Worm (Caenorhabditis elegans) whole organism, L1 larva: ENCODE results near the gene fshr-1.

Source experiments
- C16A3.4 ChIP-seq: fragments of 150-350 bp; optimal IDR thresholded peaks from 2 replicates; lab custom pipeline; 2014; ENCODE audit warnings: missing biosample characterization, missing genetic modification characterization
- F16B12.6 ChIP-seq: fragments of 150-350 bp; optimal IDR thresholded peaks from 2 replicates; lab custom pipeline; 2014; ENCODE audit warnings: missing biosample characterization, missing genetic modification characterization
- ama-1 ChIP-seq: fragments of 150-350 bp; optimal IDR thresholded peaks from 2 replicates; lab custom pipeline; 2014
- blmp-1 ChIP-seq: fragments of 150-350 bp; optimal IDR thresholded peaks from 2 replicates; lab custom pipeline; 2014; ENCODE audit warnings: missing biosample characterization, missing genetic modification characterization
- ceh-63 ChIP-seq: fragments of 200-800 bp; sonication (Bioruptor generic); optimal IDR thresholded peaks from 2 replicates; lab custom pipeline; 2018; ENCODE audit warnings: mild to moderate bottlenecking, missing genetic modification characterization, missing compliant biosample characterization
- ceh-8 ChIP-seq: fragments of 200-800 bp; sonication (Bioruptor generic); optimal IDR thresholded peaks from 2 replicates; lab custom pipeline; 2018; ENCODE audit warnings: mild to moderate bottlenecking, missing genetic modification characterization, moderate library complexity, missing compliant biosample characterization
- ceh-82 ChIP-seq, 3 experiments: fragments of 150-350 bp in 1 of 3; sonication (generic microtip) in 2 of 3; optimal IDR thresholded peaks; 2 replicates each; lab custom pipeline; 2014 to 2017; ENCODE audit warnings: missing biosample characterization in 3 of 3, missing genetic modification characterization in 3 of 3
- ces-1 ChIP-seq: fragments of 150-350 bp; optimal IDR thresholded peaks from 2 replicates; lab custom pipeline; 2014; ENCODE audit warnings: missing biosample characterization, missing genetic modification reagents, missing genetic modification characterization
- dpl-1 ChIP-seq, 3 experiments: fragments of 150-350 bp in 2 of 3; sonication (generic microtip) in 1 of 3; optimal IDR thresholded peaks; 2 replicates each; lab custom pipeline; 2014 to 2017; ENCODE audit warnings: missing biosample characterization in 3 of 3, missing genetic modification characterization in 3 of 3, missing genetic modification reagents in 3 of 3
- dsc-1 ChIP-seq: sonication (generic microtip); optimal IDR thresholded peaks from 2 replicates; lab custom pipeline; 2016; ENCODE audit warnings: mild to moderate bottlenecking, missing genetic modification characterization, missing compliant biosample characterization
- efl-1 ChIP-seq, 4 experiments: fragments of 150-350 bp; optimal IDR thresholded peaks in 3 of 4; peaks in 1 of 4; 1 replicate in 1 of 4; 2 replicates in 3 of 4; lab custom pipeline; 2014; ENCODE audit warnings: missing biosample characterization in 2 of 4, missing genetic modification characterization in 2 of 4, missing genetic modification reagents in 2 of 4
- egl-13 ChIP-seq: sonication (generic microtip); optimal IDR thresholded peaks from 2 replicates; lab custom pipeline; 2016; ENCODE audit warnings: missing genotype, missing genetic modification reagents, missing genetic modification characterization, missing compliant biosample characterization
- egl-27 ChIP-seq, 2 experiments: fragments of 150-350 bp in 1 of 2; sonication (generic microtip); optimal IDR thresholded peaks; 3 replicates each; lab custom pipeline; 2017 to 2018; ENCODE audit warnings: missing biosample characterization in 2 of 2, missing genetic modification characterization in 2 of 2, missing genetic modification reagents in 2 of 2
- elt-2 ChIP-seq: sonication (generic microtip); optimal IDR thresholded peaks from 2 replicates; lab custom pipeline; 2016; ENCODE audit warnings: missing genetic modification characterization, mild to moderate bottlenecking, inconsistent platforms, missing compliant biosample characterization, missing genetic modification reagents
- fkh-10 ChIP-seq: sonication (generic microtip); optimal IDR thresholded peaks from 2 replicates; lab custom pipeline; 2017; ENCODE audit warnings: missing biosample characterization, missing genetic modification reagents, missing genetic modification characterization
- fkh-8 ChIP-seq: sonication (generic microtip); optimal IDR thresholded peaks from 2 replicates; lab custom pipeline; 2016; ENCODE audit warnings: mild to moderate bottlenecking, missing genetic modification characterization, missing compliant biosample characterization
- fos-1 ChIP-seq: fragments of 150-350 bp; optimal IDR thresholded peaks from 2 replicates; lab custom pipeline; 2014; ENCODE audit warnings: missing biosample characterization, missing genetic modification characterization
- grh-1 ChIP-seq: fragments of 200-800 bp; sonication (Bioruptor generic); IDR thresholded peaks from 2 replicates; pipeline ENCODE4 v1.3.6; 2022; ENCODE audit warnings: missing genetic modification reagents, missing genetic modification characterization, missing compliant biosample characterization
- hlh-4 ChIP-seq: sonication (generic microtip); optimal IDR thresholded peaks from 2 replicates; lab custom pipeline; 2016; ENCODE audit warnings: mild to moderate bottlenecking, missing genetic modification characterization, missing compliant biosample characterization
- lin-13 ChIP-seq: fragments of 150-350 bp; optimal IDR thresholded peaks from 2 replicates; lab custom pipeline; 2014; ENCODE audit warnings: missing biosample characterization, missing genetic modification reagents, missing genetic modification characterization
- lin-15B ChIP-seq: fragments of 150-350 bp; sonication (generic microtip); optimal IDR thresholded peaks from 3 replicates; lab custom pipeline; 2014; ENCODE audit warnings: missing biosample characterization, missing genetic modification characterization
- lin-35 ChIP-seq, 2 experiments: fragments of 150-350 bp; optimal IDR thresholded peaks; 2 replicates each; lab custom pipeline; 2014; ENCODE audit warnings: missing biosample characterization in 2 of 2, missing genetic modification characterization in 2 of 2, missing genetic modification reagents in 2 of 2
- lsy-2 ChIP-seq, 2 experiments: fragments of 150-350 bp; optimal IDR thresholded peaks; 2 replicates each; lab custom pipeline; 2014; ENCODE audit warnings: missing biosample characterization in 2 of 2, missing genetic modification characterization in 2 of 2
- mab-9 ChIP-seq: fragments of 200-800 bp; sonication (Bioruptor generic); IDR thresholded peaks from 2 replicates; pipeline ENCODE4 v1.3.6; 2022; ENCODE audit warnings: missing genetic modification reagents, missing genetic modification characterization, missing compliant biosample characterization
- mdl-1 ChIP-seq, 2 experiments: fragments of 150-350 bp; optimal IDR thresholded peaks; 2 replicates each; lab custom pipeline; 2014 to 2017; ENCODE audit warnings: missing biosample characterization in 2 of 2, missing genetic modification characterization in 2 of 2, inconsistent platforms in 1 of 2
- nhr-19 ChIP-seq: fragments of 200-800 bp; sonication (Bioruptor generic); conservative IDR thresholded peaks from 2 replicates; pipeline ENCODE4 v1.3.6; 2022; ENCODE audit warnings: missing genetic modification characterization, missing compliant biosample characterization
- nhr-20 ChIP-seq: sonication (generic microtip); optimal IDR thresholded peaks from 2 replicates; lab custom pipeline; 2016; ENCODE audit warnings: mild to moderate bottlenecking, missing genetic modification characterization, missing compliant biosample characterization
- nhr-237 ChIP-seq: fragments of 150-350 bp; optimal IDR thresholded peaks from 2 replicates; lab custom pipeline; 2014; ENCODE audit warnings: missing biosample characterization, missing genetic modification characterization
- nhr-71 ChIP-seq: sonication (generic microtip); optimal IDR thresholded peaks from 2 replicates; lab custom pipeline; 2016; ENCODE audit warnings: mild to moderate bottlenecking, missing genetic modification characterization, moderate library complexity, missing compliant biosample characterization
- nhr-76 ChIP-seq: sonication (generic microtip); optimal IDR thresholded peaks from 2 replicates; lab custom pipeline; 2017; ENCODE audit warnings: missing biosample characterization, missing genetic modification characterization
- nhr-84 ChIP-seq: sonication (generic microtip); optimal IDR thresholded peaks from 2 replicates; lab custom pipeline; 2017; ENCODE audit warnings: missing biosample characterization, missing genetic modification characterization
- nhr-85 ChIP-seq: sonication (generic microtip); peaks from one replicate; lab custom pipeline; 2016; ENCODE audit warnings: missing genetic modification characterization, inconsistent platforms, missing compliant biosample characterization
- nhr-90 ChIP-seq: sonication (generic microtip); optimal IDR thresholded peaks from 2 replicates; lab custom pipeline; 2016; ENCODE audit warnings: mild to moderate bottlenecking, missing genetic modification characterization, missing compliant biosample characterization; ENCODE audit not compliant: poor library complexity
- rnt-1 ChIP-seq: sonication (generic microtip); optimal IDR thresholded peaks from 2 replicates; lab custom pipeline; 2016; ENCODE audit warnings: mild to moderate bottlenecking, missing genetic modification characterization, moderate library complexity, missing compliant biosample characterization
- skn-1 ChIP-seq: fragments of 150-350 bp; optimal IDR thresholded peaks from 2 replicates; lab custom pipeline; 2014; ENCODE audit warnings: missing biosample characterization, missing genetic modification characterization
- snu-23 ChIP-seq: sonication (generic microtip); optimal IDR thresholded peaks from 2 replicates; lab custom pipeline; 2016; ENCODE audit warnings: missing genetic modification characterization, missing compliant biosample characterization
- sox-4 ChIP-seq: sonication (generic microtip); optimal IDR thresholded peaks from 2 replicates; lab custom pipeline; 2016; ENCODE audit warnings: missing genetic modification characterization, missing compliant biosample characterization
- sup-37 ChIP-seq: fragments of 200-800 bp; sonication (Bioruptor generic); optimal IDR thresholded peaks from 2 replicates; lab custom pipeline; 2018; ENCODE audit warnings: mild to moderate bottlenecking, missing genetic modification characterization, missing compliant biosample characterization
- swsn-7 ChIP-seq: sonication (generic microtip); optimal IDR thresholded peaks from 2 replicates; lab custom pipeline; 2016; ENCODE audit warnings: missing genetic modification characterization, missing compliant biosample characterization
- unc-130 ChIP-seq: fragments of 150-350 bp; optimal IDR thresholded peaks from 2 replicates; lab custom pipeline; 2017; ENCODE audit warnings: missing biosample characterization, missing genetic modification characterization, inconsistent platforms
- unc-30 ChIP-seq: sonication (generic microtip); optimal IDR thresholded peaks from 2 replicates; lab custom pipeline; 2017; ENCODE audit warnings: missing biosample characterization, missing genetic modification characterization
- unc-62 ChIP-seq: fragments of 150-350 bp; optimal IDR thresholded peaks from 2 replicates; lab custom pipeline; 2014; ENCODE audit warnings: missing biosample characterization, missing genetic modification reagents, missing genetic modification characterization
- xbp-1 ChIP-seq: sonication (generic microtip); optimal IDR thresholded peaks from 2 replicates; lab custom pipeline; 2016; ENCODE audit warnings: missing genetic modification characterization, missing compliant biosample characterization
- zag-1 ChIP-seq: fragments of 150-350 bp; optimal IDR thresholded peaks from 2 replicates; lab custom pipeline; 2014; ENCODE audit warnings: missing biosample characterization, missing genetic modification characterization

Gene fshr-1

ce11 chrV:9927381-9927780, 37.7 kb downstream of the fshr-1 start:
- TF ChIP-seq hlh-4 (tag; lab: Kevin White, UChicago) (no peak), egl-27 (tag; optimal IDR thresholded peaks at IDR 0.05; lab: Kevin White, UChicago) (no peak), efl-1 (optimal IDR thresholded peaks at IDR 0.05; lab: Kevin White, UChicago) (no peak), efl-1 (GFP tag; optimal IDR thresholded peaks at IDR 0.05 in 1 of 2; lab: Kevin White, UChicago) (peak in 1 of 2 experiments; percentile 34)
- TF ChIP-seq, all 84 proteins: peak for 1

DNA sequence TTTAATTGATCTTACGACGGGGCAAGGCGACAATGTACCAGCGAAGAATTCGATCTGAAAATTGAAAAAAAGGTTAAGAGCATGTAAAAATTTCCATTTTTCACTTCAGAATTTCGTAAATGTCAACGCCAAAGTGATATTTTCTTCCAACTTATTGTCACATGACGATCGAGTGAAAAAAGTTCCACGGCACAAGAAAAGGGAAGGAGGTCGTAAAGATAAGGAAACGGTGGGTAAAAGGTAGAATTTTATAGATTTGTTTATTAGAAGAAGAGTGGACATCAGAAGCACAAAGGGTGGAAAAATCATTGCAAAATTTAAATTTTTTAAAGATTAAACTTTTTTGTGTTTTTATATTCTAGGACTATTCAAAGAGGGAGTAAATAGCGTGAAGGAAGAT, 38.3 kb downstream of the fshr-1 start:
- no peak for TF ChIP-seq ama-1 (lab: Kevin White, UChicago)
- TF ChIP-seq lin-35 (GFP tag; optimal IDR thresholded peaks at IDR 0.05; lab: Kevin White, UChicago), result peak in 1 of 2 experiments; percentile 28
- TF ChIP-seq ces-1 (GFP tag; lab: Kevin White, UChicago), result no peak
- peak; percentile 73 for TF ChIP-seq elt-2 (tag; lab: Kevin White, UChicago)
- TF ChIP-seq nhr-19 (GFP tag; lab: Robert Waterston, UW), result no peak

ce11 chrV:9930612-9931065, 41.0 kb downstream of the fshr-1 start, which contains the start of the genes rmh-2 and suds-3:
Gene rmh-2, minus strand, starts transcription at chrV:9930775.
Gene suds-3, plus strand, starts transcription at chrV:9931015.
- TF ChIP-seq nhr-84 (tag; lab: Kevin White, UChicago), result no peak
- TF ChIP-seq nhr-90, result peak; percentile 7
- TF ChIP-seq elt-2 (tag; lab: Kevin White, UChicago), result no peak
- TF ChIP-seq skn-1 (tag; lab: Kevin White, UChicago), result no peak
- TF ChIP-seq ces-1 (GFP tag; lab: Kevin White, UChicago), result no peak
- no peak for TF ChIP-seq zag-1 (tag; lab: Kevin White, UChicago)
- TF ChIP-seq unc-30 (tag; lab: Kevin White, UChicago), result no peak
- TF ChIP-seq lin-15B (tag; lab: Kevin White, UChicago), result peak; percentile 39
- TF ChIP-seq unc-130 (tag; lab: Kevin White, UChicago), result peak; percentile 9
- no peak for TF ChIP-seq egl-13
- TF ChIP-seq unc-62, result no peak
- no peak for TF ChIP-seq nhr-85 (tag; lab: Kevin White, UChicago)
- TF ChIP-seq fos-1 (tag; lab: Kevin White, UChicago), result no peak
- TF ChIP-seq lin-35 (GFP tag; optimal IDR thresholded peaks at IDR 0.05; lab: Kevin White, UChicago), result peak; percentile 69 to 92
- no peak for TF ChIP-seq snu-23 (GFP tag; lab: Kevin White, UChicago)
- TF ChIP-seq ceh-63 (GFP tag; lab: Kevin White, UChicago), result no peak
- no peak for TF ChIP-seq nhr-76 (tag; lab: Kevin White, UChicago)
- no peak for TF ChIP-seq F16B12.6 (tag; lab: Kevin White, UChicago)
- peak; percentile 53 for TF ChIP-seq C16A3.4 (tag; lab: Kevin White, UChicago)
- TF ChIP-seq blmp-1 (tag; lab: Kevin White, UChicago), result peak; percentile 1
- TF ChIP-seq dsc-1 (tag; lab: Kevin White, UChicago), result peak; percentile 11
- peak; percentile 69 for TF ChIP-seq rnt-1
- no peak for TF ChIP-seq grh-1
- TF ChIP-seq lsy-2 (tag; optimal IDR thresholded peaks at IDR 0.05; lab: Kevin White, UChicago), result peak in 1 of 2 experiments; percentile 69
- TF ChIP-seq fkh-8, result no peak
- peak; percentile 20 for TF ChIP-seq swsn-7 (tag; lab: Kevin White, UChicago)
- TF ChIP-seq sup-37, result no peak
- TF ChIP-seq ceh-8, result no peak
- TF ChIP-seq nhr-71 (tag; lab: Kevin White, UChicago), result peak; percentile 50
- peak; percentile 31 for TF ChIP-seq nhr-20 (tag; lab: Kevin White, UChicago)
- TF ChIP-seq ceh-82 (tag; optimal IDR thresholded peaks at IDR 0.05; lab: Kevin White, UChicago), result peak in 1 of 3 experiments; percentile 9
- TF ChIP-seq nhr-237, result no peak
- TF ChIP-seq sox-4 (tag; lab: Kevin White, UChicago), result no peak
- TF ChIP-seq xbp-1 (tag; lab: Kevin White, UChicago), result peak; percentile 26
- TF ChIP-seq dpl-1 (GFP tag; optimal IDR thresholded peaks at IDR 0.05; lab: Kevin White, UChicago), result peak; percentile 72 to 87 (median 82)
- TF ChIP-seq mdl-1 (tag; optimal IDR thresholded peaks at IDR 0.05; lab: Kevin White, UChicago), result peak in 1 of 2 experiments; percentile 16
- no peak for TF ChIP-seq fkh-10
- TF ChIP-seq lin-13 (GFP tag; lab: Kevin White, UChicago), result no peak
- no peak for TF ChIP-seq mab-9 (GFP tag; lab: Robert Waterston, UW)
- peak; percentile 60 to 85 for TF ChIP-seq efl-1 (optimal IDR thresholded peaks at IDR 0.05; lab: Kevin White, UChicago)
- TF ChIP-seq efl-1 (GFP tag; optimal IDR thresholded peaks at IDR 0.05 in 1 of 2; lab: Kevin White, UChicago), result peak; percentile 78 to 98
